Fruit fly (Drosophila melanogaster): Measurements from ENCODE around the gene qjt.

dm6 chr3L:17513893-17514616 lies 35.2 kb downstream of the qjt start, which contains the start of the genes U4-U6-60K and CG7564:
- no peak for TF ChIP-seq CG8478 (optimal IDR thresholded peaks at IDR 0.05)
- TF ChIP-seq CTCF (optimal IDR thresholded peaks at IDR 0.05): no peak
